Fruit fly (Drosophila melanogaster) whole organism, adult: ENCODE measurements around the gene Dph3.

Source experiments
- CG12768 ChIP-seq: fragments of 200-800 bp; sonication (Bioruptor generic); optimal IDR thresholded peaks from 2 replicates; lab custom pipeline; 2017; ENCODE audit warnings: missing biosample characterization, missing genetic modification characterization, mild to moderate bottlenecking, moderate library complexity, missing genetic modification reagents
- CG1620 ChIP-seq: fragments of 200-800 bp; sonication (Bioruptor generic); optimal IDR thresholded peaks from 2 replicates; lab custom pipeline; 2016; ENCODE audit warnings: missing biosample characterization, missing genetic modification characterization
- CG33017 ChIP-seq: fragments of 200-800 bp; sonication (Bioruptor generic); optimal IDR thresholded peaks from 2 replicates; lab custom pipeline; 2018; ENCODE audit warnings: missing biosample characterization, mild to moderate bottlenecking, missing genetic modification characterization, moderate library complexity
- CG5204 ChIP-seq: fragments of 200-800 bp; sonication (Bioruptor generic); optimal IDR thresholded peaks from 2 replicates; lab custom pipeline; 2016; ENCODE audit warnings: missing biosample characterization, missing genetic modification characterization
- CG7045 ChIP-seq: fragments of 200-800 bp; sonication (Bioruptor generic); optimal IDR thresholded peaks from 2 replicates; lab custom pipeline; 2017; ENCODE audit warnings: missing biosample characterization, mild to moderate bottlenecking, missing genetic modification characterization
- Hr96 ChIP-seq: fragments of 200-800 bp; sonication (Bioruptor generic); optimal IDR thresholded peaks from 2 replicates; lab custom pipeline; 2016; ENCODE audit warnings: missing biosample characterization, missing genetic modification characterization
- cic ChIP-seq: fragments of 200-800 bp; sonication (Bioruptor generic); optimal IDR thresholded peaks from 2 replicates; lab custom pipeline; 2017; ENCODE audit warnings: missing biosample characterization, mild to moderate bottlenecking, missing genetic modification characterization, moderate library complexity
- cnc ChIP-seq, 2 experiments: fragments of >200 bp; optimal IDR thresholded peaks; 2 replicates each; lab custom pipeline; 2017
- ovo ChIP-seq: fragments of 200-800 bp; sonication (Bioruptor generic); optimal IDR thresholded peaks from 2 replicates; lab custom pipeline; 2016; ENCODE audit warnings: missing biosample characterization, missing genetic modification characterization
- tj ChIP-seq: fragments of 200-800 bp; sonication (Bioruptor generic); optimal IDR thresholded peaks from 3 replicates; lab custom pipeline; 2017; ENCODE audit warnings: missing biosample characterization, mild to moderate bottlenecking, missing genetic modification characterization, moderate library complexity

DNA sequence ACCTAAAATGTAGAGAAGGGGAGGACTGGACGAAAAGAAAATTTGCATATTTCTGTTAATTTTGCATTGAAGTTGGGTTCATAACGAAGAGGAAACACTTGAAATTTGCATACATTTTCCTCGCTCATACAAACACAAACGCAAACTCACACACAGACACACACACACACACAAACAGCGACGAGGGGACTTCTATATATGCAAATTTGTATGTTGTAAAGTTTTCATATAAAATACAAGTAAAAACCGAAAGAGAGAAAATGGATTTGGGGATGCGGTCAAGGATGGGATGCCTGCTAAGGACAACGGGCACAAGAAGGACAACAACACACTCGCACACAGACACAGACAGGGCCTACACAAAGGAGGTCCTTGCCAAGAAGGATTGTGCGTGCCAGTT is 25.8 kb downstream of the Dph3 start:
- no peak for TF ChIP-seq Hr96 (GFP tag; lab: Kevin White, UChicago)
- TF ChIP-seq CG1620 (GFP tag; lab: Kevin White, UChicago) = no peak
- TF ChIP-seq cnc (optimal IDR thresholded peaks at IDR 0.05; lab: Kevin White, UChicago) = no peak
- no peak for TF ChIP-seq CG33017
- no peak for TF ChIP-seq ovo
- no peak for TF ChIP-seq CG7045
- TF ChIP-seq CG12768 = no peak
- no peak for TF ChIP-seq cic (GFP tag; lab: Kevin White, UChicago)
- TF ChIP-seq CG5204 (GFP tag; lab: Kevin White, UChicago) = no peak
- TF ChIP-seq tj (GFP tag; lab: Kevin White, UChicago) = no peak
